Fruit fly (Drosophila melanogaster) whole organism, embryonic: ENCODE results near the gene RpL14.

Experiments
- Antp ChIP-seq: fragments of 200-800 bp; sonication (Bioruptor generic); optimal IDR thresholded peaks from 3 replicates; lab custom pipeline; 2016; ENCODE audit warnings: missing biosample characterization, missing genetic modification characterization
- CG1024 ChIP-seq: fragments of 200-800 bp; sonication (Bioruptor generic); IDR thresholded peaks from 2 replicates; pipeline ENCODE4 v1.3.6; 2022; ENCODE audit warnings: missing biosample characterization, missing genetic modification characterization
- CG12155 ChIP-seq: fragments of 200-800 bp; sonication (Bioruptor generic); optimal IDR thresholded peaks from 3 replicates; lab custom pipeline; 2016; ENCODE audit warnings: missing biosample characterization, missing genetic modification characterization
- CG13123 ChIP-seq: fragments of 200-800 bp; sonication (Bioruptor generic); optimal IDR thresholded peaks from 2 replicates; lab custom pipeline; 2016; ENCODE audit warnings: missing biosample characterization, missing genetic modification characterization
- CG13287 ChIP-seq: fragments of 200-800 bp; sonication (Bioruptor generic); IDR thresholded peaks from 2 replicates; pipeline ENCODE4 v1.3.6; 2022; ENCODE audit warnings: missing biosample characterization, missing genetic modification characterization; ENCODE audit not compliant: partially characterized antibody
- CG14710 ChIP-seq: fragments of 200-800 bp; sonication (Bioruptor generic); optimal IDR thresholded peaks from 3 replicates; lab custom pipeline; 2019; ENCODE audit warnings: missing biosample characterization, mild to moderate bottlenecking, missing genetic modification characterization, moderate library complexity
- CG1529 ChIP-seq: fragments of 200-800 bp; sonication (Bioruptor generic); optimal IDR thresholded peaks from 3 replicates; lab custom pipeline; 2018; ENCODE audit warnings: missing biosample characterization, missing genetic modification characterization
- CG16779 ChIP-seq: fragments of 200-800 bp; sonication (Bioruptor generic); IDR thresholded peaks from 2 replicates; pipeline ENCODE4 v1.3.6; 2022; ENCODE audit warnings: missing biosample characterization, missing genetic modification characterization
- CG17385 ChIP-seq: fragments of 200-800 bp; sonication (Bioruptor generic); optimal IDR thresholded peaks from 3 replicates; lab custom pipeline; 2018; ENCODE audit warnings: missing biosample characterization, mild to moderate bottlenecking, missing genetic modification characterization
- CG17568 ChIP-seq: fragments of 200-800 bp; sonication (Bioruptor generic); optimal IDR thresholded peaks from 2 replicates; lab custom pipeline; 2018; ENCODE audit warnings: missing biosample characterization, mild to moderate bottlenecking, missing genetic modification characterization, moderate library complexity
- CG2116 ChIP-seq: fragments of 200-800 bp; sonication (Bioruptor generic); optimal IDR thresholded peaks from 3 replicates; lab custom pipeline; 2018; ENCODE audit warnings: missing biosample characterization, mild to moderate bottlenecking, missing genetic modification characterization
- CG2120 ChIP-seq: fragments of 200-800 bp; sonication (Bioruptor generic); optimal IDR thresholded peaks from 3 replicates; lab custom pipeline; 2016; ENCODE audit warnings: missing biosample characterization, missing genetic modification characterization
- CG3065 ChIP-seq: fragments of 200-800 bp; sonication (Bioruptor generic); optimal IDR thresholded peaks from 2 replicates; lab custom pipeline; 2016; ENCODE audit warnings: missing biosample characterization, missing genetic modification characterization
- CG3838 ChIP-seq: fragments of 200-800 bp; sonication (Bioruptor generic); optimal IDR thresholded peaks from 3 replicates; lab custom pipeline; 2016; ENCODE audit warnings: missing biosample characterization, missing genetic modification characterization
- CG7271 ChIP-seq: fragments of 200-800 bp; sonication (Bioruptor generic); optimal IDR thresholded peaks from 2 replicates; lab custom pipeline; 2018; ENCODE audit warnings: missing biosample characterization, mild to moderate bottlenecking, missing genetic modification characterization, moderate library complexity
- CG7372 ChIP-seq: fragments of 200-800 bp; sonication (Bioruptor generic); IDR thresholded peaks from 2 replicates; pipeline ENCODE4 v1.3.6; 2022; ENCODE audit warnings: missing biosample characterization, missing genetic modification characterization
- CG7745 ChIP-seq: fragments of 200-800 bp; sonication (Bioruptor generic); optimal IDR thresholded peaks from 2 replicates; lab custom pipeline; 2018; ENCODE audit warnings: missing biosample characterization, mild to moderate bottlenecking, missing genetic modification characterization, moderate library complexity
- CG7928 ChIP-seq: fragments of 200-800 bp; sonication (Bioruptor generic); optimal IDR thresholded peaks from 2 replicates; lab custom pipeline; 2017; ENCODE audit warnings: missing biosample characterization, mild to moderate bottlenecking, missing genetic modification characterization
- CG8388 ChIP-seq: fragments of 200-800 bp; sonication (Bioruptor generic); optimal IDR thresholded peaks from 2 replicates; lab custom pipeline; 2019; ENCODE audit warnings: missing biosample characterization, mild to moderate bottlenecking, missing genetic modification characterization, moderate library complexity
- CG9797 ChIP-seq: fragments of 200-800 bp; sonication (Bioruptor generic); optimal IDR thresholded peaks from 3 replicates; lab custom pipeline; 2018; ENCODE audit warnings: missing biosample characterization, mild to moderate bottlenecking, missing genetic modification characterization
- Dfd ChIP-seq, 2 experiments: fragments of >200 bp; optimal IDR thresholded peaks; 2 replicates each; lab custom pipeline; 2017; ENCODE audit warnings: missing biosample characterization in 2 of 2, missing genetic modification characterization in 2 of 2
- Dip2 ChIP-seq: fragments of 200-800 bp; sonication (Bioruptor generic); IDR thresholded peaks from 2 replicates; pipeline ENCODE4 v1.3.6; 2022; ENCODE audit warnings: missing biosample characterization, missing genetic modification characterization
- Dp ChIP-seq: fragments of 200-800 bp; sonication (Bioruptor generic); optimal IDR thresholded peaks from 2 replicates; lab custom pipeline; 2018; ENCODE audit warnings: missing biosample characterization, mild to moderate bottlenecking, missing genetic modification characterization, moderate library complexity
- Ets65A ChIP-seq: fragments of 200-800 bp; sonication (Bioruptor generic); peaks from one replicate; lab custom pipeline; 2016; ENCODE audit warnings: missing biosample characterization, missing genetic modification characterization
- Ets97D ChIP-seq: fragments of 200-800 bp; sonication (Bioruptor generic); optimal IDR thresholded peaks from 3 replicates; lab custom pipeline; 2016; ENCODE audit warnings: missing biosample characterization, missing genetic modification characterization
- Hand ChIP-seq: fragments of 200-800 bp; sonication (Bioruptor generic); optimal IDR thresholded peaks from 2 replicates; lab custom pipeline; 2017; ENCODE audit warnings: mild to moderate bottlenecking, missing biosample characterization, missing genetic modification reagents, missing genetic modification characterization
- Lhr ChIP-seq: fragments of 200-800 bp; sonication (Bioruptor generic); optimal IDR thresholded peaks from 3 replicates; lab custom pipeline; 2017; ENCODE audit warnings: mild to moderate bottlenecking, missing biosample characterization, missing genetic modification reagents, missing genetic modification characterization
- Meics ChIP-seq: fragments of 200-800 bp; sonication (Bioruptor generic); optimal IDR thresholded peaks from 2 replicates; lab custom pipeline; 2017; ENCODE audit warnings: missing biosample characterization, mild to moderate bottlenecking, missing genetic modification characterization
- Mrtf ChIP-seq: fragments of 200-800 bp; sonication (Bioruptor generic); IDR thresholded peaks from 3 replicates; pipeline ENCODE4 v1.3.6; 2022; ENCODE audit warnings: missing biosample characterization, missing genetic modification characterization
- Myb ChIP-seq: fragments of 200-800 bp; sonication (Bioruptor generic); optimal IDR thresholded peaks from 2 replicates; lab custom pipeline; 2016; ENCODE audit warnings: missing biosample characterization, missing genetic modification characterization
- Oli ChIP-seq: fragments of 200-800 bp; sonication (Bioruptor generic); optimal IDR thresholded peaks from 2 replicates; lab custom pipeline; 2018; ENCODE audit warnings: missing biosample characterization, mild to moderate bottlenecking, missing genetic modification characterization, moderate library complexity
- Sry-δ ChIP-seq: fragments of 200-800 bp; sonication (Bioruptor generic); optimal IDR thresholded peaks from 2 replicates; lab custom pipeline; 2016; ENCODE audit warnings: missing biosample characterization, missing genetic modification characterization
- ac ChIP-seq: fragments of 200-800 bp; sonication (Bioruptor generic); optimal IDR thresholded peaks from 3 replicates; lab custom pipeline; 2017; ENCODE audit warnings: missing biosample characterization, mild to moderate bottlenecking, missing genetic modification characterization
- ap ChIP-seq: fragments of 200-800 bp; sonication (Bioruptor generic); IDR thresholded peaks from 2 replicates; pipeline ENCODE4 v1.3.6; 2022; ENCODE audit warnings: missing biosample characterization, missing genetic modification characterization
- ara ChIP-seq: fragments of 200-800 bp; sonication (Bioruptor generic); IDR thresholded peaks from 2 replicates; pipeline ENCODE4 v1.3.6; 2022; ENCODE audit warnings: missing biosample characterization, missing genetic modification characterization
- az2 ChIP-seq: fragments of 200-800 bp; sonication (Bioruptor generic); optimal IDR thresholded peaks from 3 replicates; lab custom pipeline; 2016; ENCODE audit warnings: missing biosample characterization, missing genetic modification characterization
- cato ChIP-seq: fragments of 200-800 bp; sonication (Bioruptor generic); optimal IDR thresholded peaks from 2 replicates; lab custom pipeline; 2016; ENCODE audit warnings: missing biosample characterization, missing genetic modification characterization, borderline replicate concordance
- chinmo ChIP-seq: fragments of 200-800 bp; sonication (Bioruptor generic); IDR thresholded peaks from 4 replicates; pipeline ENCODE4 v1.3.6; 2022; ENCODE audit warnings: missing biosample characterization, missing genetic modification characterization; ENCODE audit not compliant: partially characterized antibody
- chm ChIP-seq: fragments of 200-800 bp; sonication (Bioruptor generic); IDR thresholded peaks from 2 replicates; pipeline ENCODE4 v1.3.6; 2022; ENCODE audit warnings: missing biosample characterization, missing genetic modification characterization
- gce ChIP-seq: fragments of 200-800 bp; sonication (Bioruptor generic); IDR thresholded peaks from 3 replicates; pipeline ENCODE4 v1.3.6; 2022; ENCODE audit warnings: missing biosample characterization, missing genetic modification characterization
- h ChIP-seq: fragments of >200 bp; optimal IDR thresholded peaks from 2 replicates; lab custom pipeline; 2017
- luna ChIP-seq: fragments of 200-800 bp; sonication (Bioruptor generic); optimal IDR thresholded peaks from 2 replicates; lab custom pipeline; 2016; ENCODE audit warnings: missing biosample characterization, missing genetic modification characterization
- onecut ChIP-seq: fragments of 200-800 bp; sonication (Bioruptor generic); IDR thresholded peaks from 2 replicates; pipeline ENCODE4 v1.3.6; 2022; ENCODE audit warnings: missing biosample characterization, missing genetic modification characterization
- pan ChIP-seq, 4 experiments: fragments of >200 bp in 3 of 4; fragments of 200-800 bp in 1 of 4; sonication (Bioruptor generic) in 1 of 4; optimal IDR thresholded peaks in 3 of 4; IDR thresholded peaks in 1 of 4; 2 replicates each; pipeline versions ENCODE4 v1.3.6 to Lab custom; 2017 to 2022; ENCODE audit warnings: missing biosample characterization in 2 of 4, missing genetic modification characterization in 2 of 4, mixed read lengths in 1 of 4
- pzg ChIP-seq: fragments of 200-800 bp; sonication (Bioruptor generic); optimal IDR thresholded peaks from 3 replicates; lab custom pipeline; 2018; ENCODE audit warnings: missing biosample characterization, mild to moderate bottlenecking, missing genetic modification characterization, moderate library complexity
- sc ChIP-seq, 3 experiments: fragments of >200 bp in 2 of 3; fragments of 200-800 bp in 1 of 3; sonication (Bioruptor generic) in 1 of 3; optimal IDR thresholded peaks; 2 replicates in 2 of 3; 3 replicates in 1 of 3; lab custom pipeline; 2017; ENCODE audit warnings: mild to moderate bottlenecking in 1 of 3, missing biosample characterization in 1 of 3, missing genetic modification characterization in 1 of 3, missing genetic modification reagents in 1 of 3
- sisA ChIP-seq: fragments of 200-800 bp; sonication (Bioruptor generic); IDR thresholded peaks from 2 replicates; pipeline ENCODE4 v1.3.6; 2022; ENCODE audit warnings: missing biosample characterization, missing genetic modification characterization
- tna ChIP-seq: fragments of 200-800 bp; sonication (Bioruptor generic); IDR thresholded peaks from 2 replicates; pipeline ENCODE4 v1.3.6; 2022; ENCODE audit warnings: missing biosample characterization, missing genetic modification characterization; ENCODE audit not compliant: partially characterized antibody

The RpL14 gene

dm6 chr3L:8575844-8576842 lies 24.7 kb upstream of the RpL14 start, which contains the start of the genes CG6638 and CG43078 (continued):
- TF ChIP-seq CG9797 (GFP tag; lab: Kevin White, UChicago) (peak; percentile 7), Dip2 (GFP tag; lab: Robert Waterston, UW) (no peak), sc (optimal IDR thresholded peaks at IDR 0.05; lab: Kevin White, UChicago) (no peak), sc (GFP tag; optimal IDR thresholded peaks at IDR 0.05; lab: Kevin White, UChicago) (no peak), pzg (GFP tag; lab: Kevin White, UChicago) (peak; percentile 23), CG12155 (GFP tag; lab: Kevin White, UChicago) (peak; percentile 99), CG17385 (GFP tag; lab: Kevin White, UChicago) (no peak), Oli (tag; lab: Kevin White, UChicago) (no peak), az2 (GFP tag; lab: Kevin White, UChicago) (peak; percentile 7), CG3838 (no peak), CG7271 (no peak), CG14710 (tag; lab: Kevin White, UChicago) (peak; percentile 33), ac (no peak), CG13287 (GFP tag; lab: Robert Waterston, UW) (0 out of 2 replicates have a peak, but pooled peaks have one; percentile 9), ap (GFP tag; lab: Robert Waterston, UW) (no peak), CG1529 (GFP tag; lab: Kevin White, UChicago) (no peak), CG2120 (GFP tag; lab: Kevin White, UChicago) (peak; percentile 13), CG7372 (GFP tag; lab: Robert Waterston, UW) (no peak), CG13123 (GFP tag; lab: Kevin White, UChicago) (no peak), pan (optimal IDR thresholded peaks at IDR 0.05; lab: Kevin White, UChicago) (no peak), pan (GFP tag; optimal IDR thresholded peaks at IDR 0.05 in 1 of 2, IDR thresholded peaks at IDR 0.05 in 1 of 2) (no peak), CG7745 (tag; lab: Kevin White, UChicago) (no peak), CG3065 (GFP tag; lab: Kevin White, UChicago) (peak; percentile 15), cato (GFP tag; lab: Kevin White, UChicago) (no peak), Sry-δ (GFP tag; lab: Kevin White, UChicago) (peak; percentile 27), Ets97D (GFP tag; lab: Kevin White, UChicago) (no peak), CG17568 (GFP tag; lab: Kevin White, UChicago) (no peak), Mrtf (GFP tag; lab: Robert Waterston, UW) (no peak), tna (GFP tag; lab: Robert Waterston, UW) (no peak), Meics (no peak), Ets65A (no peak), gce (GFP tag; lab: Robert Waterston, UW) (no peak), CG7928 (no peak), Dp (peak; percentile 88), ara (GFP tag; lab: Robert Waterston, UW) (no peak), sisA (GFP tag; lab: Robert Waterston, UW) (no peak), onecut (GFP tag; lab: Robert Waterston, UW) (peak; percentile 78), CG16779 (no peak), luna (GFP tag; lab: Kevin White, UChicago) (no peak), chinmo (GFP tag; lab: Robert Waterston, UW) (no peak), h (lab: Kevin White, UChicago) (no peak), Dfd (GFP tag; optimal IDR thresholded peaks at IDR 0.05; lab: Kevin White, UChicago) (no peak), Antp (GFP tag; lab: Kevin White, UChicago) (no peak), CG1024 (no peak), Myb (GFP tag; lab: Kevin White, UChicago) (no peak), chm (GFP tag; lab: Robert Waterston, UW) (no peak), CG8388 (peak; percentile 89), CG2116 (GFP tag; lab: Kevin White, UChicago) (peak; percentile 67), Lhr (GFP tag; lab: Kevin White, UChicago) (no peak), Hand (no peak)
